Worm (Caenorhabditis elegans): ENCODE data around the gene T14G12.6.

DNA sequence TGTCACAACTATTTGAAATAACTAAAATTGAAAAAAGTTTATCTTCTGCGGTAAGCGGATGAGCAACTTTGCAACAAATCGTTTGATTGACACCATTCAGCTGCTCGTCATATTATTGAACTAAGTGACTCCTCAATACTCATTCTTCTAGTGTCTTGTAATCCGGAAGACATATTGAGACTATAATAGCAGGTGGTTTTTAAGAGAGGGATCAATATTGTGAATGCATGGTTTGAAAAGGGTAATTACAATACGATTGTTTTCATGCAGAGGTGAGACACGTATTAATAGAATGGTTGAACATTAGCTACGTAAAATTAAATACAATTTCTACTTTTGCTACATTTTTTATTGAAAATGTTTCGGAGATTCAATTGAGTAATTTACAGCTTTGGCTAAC, 16.1 kb downstream of the T14G12.6 start:
- TF ChIP-seq mab-5 (tag; optimal IDR thresholded peaks at IDR 0.05) (no peak), nhr-11 (tag; optimal IDR thresholded peaks at IDR 0.05) (no peak), snpc-4 (tag; optimal IDR thresholded peaks at IDR 0.05) (no peak), F13H6.1 (tag; optimal IDR thresholded peaks at IDR 0.05) (no peak), fos-1 (tag; optimal IDR thresholded peaks at IDR 0.05) (no peak), nhr-10 (tag; optimal IDR thresholded peaks at IDR 0.05) (no peak), ztf-4 (tag; optimal IDR thresholded peaks at IDR 0.05) (no peak), unc-39 (tag; optimal IDR thresholded peaks at IDR 0.05) (no peak), Y55F3AM.14 (GFP tag; optimal IDR thresholded peaks at IDR 0.05) (no peak), blmp-1 (tag; optimal IDR thresholded peaks at IDR 0.05; ENCODE audit: insufficient read depth) (no peak), unc-62 (GFP tag; optimal IDR thresholded peaks at IDR 0.05) (no peak), elt-3 (tag; optimal IDR thresholded peaks at IDR 0.05) (no peak)
